Fruit fly (Drosophila melanogaster) whole organism, embryonic: Measurements from ENCODE around the gene CG15023.

ENCODE experiments used
- Awh ChIP-seq: fragments of 200-800 bp; sonication (Bioruptor generic); IDR thresholded peaks from 2 replicates; pipeline ENCODE4, ENCODE4 v1.3.6; 2022; ENCODE audit warnings: missing biosample characterization, missing genetic modification characterization
- Blimp-1 ChIP-seq: fragments of 200-800 bp; sonication (Bioruptor generic); optimal IDR thresholded peaks from 3 replicates; lab custom pipeline; 2018; ENCODE audit warnings: missing biosample characterization, missing genetic modification characterization, mild to moderate bottlenecking, moderate library complexity, missing genetic modification reagents
- CG13296 ChIP-seq: fragments of 200-800 bp; sonication (Bioruptor generic); optimal IDR thresholded peaks from 3 replicates; lab custom pipeline; 2018; ENCODE audit warnings: missing biosample characterization, mild to moderate bottlenecking, missing genetic modification characterization
- CG15073 ChIP-seq: fragments of 200-800 bp; sonication (Bioruptor generic); optimal IDR thresholded peaks from 2 replicates; lab custom pipeline; 2016; ENCODE audit warnings: missing biosample characterization, missing genetic modification characterization
- CG17612 ChIP-seq: fragments of 200-800 bp; sonication (Bioruptor generic); IDR thresholded peaks from 2 replicates; pipeline ENCODE4 v1.3.6; 2022; ENCODE audit warnings: missing biosample characterization, missing genetic modification characterization
- CG2120 ChIP-seq: fragments of 200-800 bp; sonication (Bioruptor generic); optimal IDR thresholded peaks from 3 replicates; lab custom pipeline; 2016; ENCODE audit warnings: missing biosample characterization, missing genetic modification characterization
- CG30431 ChIP-seq: fragments of 200-800 bp; sonication (Bioruptor generic); optimal IDR thresholded peaks from 2 replicates; lab custom pipeline; 2017; ENCODE audit warnings: missing biosample characterization, missing genetic modification characterization
- CG31365 ChIP-seq: fragments of 200-800 bp; sonication (Bioruptor generic); optimal IDR thresholded peaks from 2 replicates; lab custom pipeline; 2018; ENCODE audit warnings: missing biosample characterization, mild to moderate bottlenecking, missing genetic modification characterization
- CG4424 ChIP-seq: fragments of 200-800 bp; sonication (Bioruptor generic); optimal IDR thresholded peaks from 3 replicates; lab custom pipeline; 2016; ENCODE audit warnings: missing biosample characterization, missing genetic modification characterization
- CG4617 ChIP-seq: fragments of 200-800 bp; sonication (Bioruptor generic); optimal IDR thresholded peaks from 3 replicates; lab custom pipeline; 2016; ENCODE audit warnings: missing biosample characterization, missing genetic modification characterization, borderline replicate concordance
- CG6813 ChIP-seq: fragments of 200-800 bp; sonication (Bioruptor generic); optimal IDR thresholded peaks from 2 replicates; lab custom pipeline; 2017; ENCODE audit warnings: missing biosample characterization, missing genetic modification characterization, mild to moderate bottlenecking, moderate library complexity, missing genetic modification reagents
- CG7839 ChIP-seq: fragments of 200-800 bp; sonication (Bioruptor generic); optimal IDR thresholded peaks from 3 replicates; lab custom pipeline; 2018; ENCODE audit warnings: missing biosample characterization, mild to moderate bottlenecking, missing genetic modification characterization, moderate library complexity
- CG7928 ChIP-seq: fragments of 200-800 bp; sonication (Bioruptor generic); optimal IDR thresholded peaks from 2 replicates; lab custom pipeline; 2017; ENCODE audit warnings: missing biosample characterization, mild to moderate bottlenecking, missing genetic modification characterization
- CG8281 ChIP-seq: fragments of 200-800 bp; sonication (Bioruptor generic); optimal IDR thresholded peaks from 2 replicates; lab custom pipeline; 2018; ENCODE audit warnings: missing biosample characterization, mild to moderate bottlenecking, missing genetic modification characterization, moderate library complexity
- CG8388 ChIP-seq: fragments of 200-800 bp; sonication (Bioruptor generic); optimal IDR thresholded peaks from 2 replicates; lab custom pipeline; 2019; ENCODE audit warnings: missing biosample characterization, mild to moderate bottlenecking, missing genetic modification characterization, moderate library complexity
- Dad ChIP-seq: fragments of 200-800 bp; sonication (Bioruptor generic); optimal IDR thresholded peaks from 3 replicates; lab custom pipeline; 2016; ENCODE audit warnings: missing biosample characterization, missing genetic modification characterization
- Dfd ChIP-seq, 2 experiments: fragments of >200 bp; optimal IDR thresholded peaks; 2 replicates each; lab custom pipeline; 2017; ENCODE audit warnings: missing biosample characterization in 2 of 2, missing genetic modification characterization in 2 of 2
- Drgx ChIP-seq: fragments of 200-800 bp; sonication (Bioruptor generic); IDR thresholded peaks from 2 replicates; pipeline ENCODE4 v1.3.6; 2022; ENCODE audit warnings: missing biosample characterization, missing genetic modification characterization
- HLH54F ChIP-seq: fragments of 200-800 bp; sonication (Bioruptor generic); optimal IDR thresholded peaks from 3 replicates; lab custom pipeline; 2016; ENCODE audit warnings: missing biosample characterization, missing genetic modification characterization
- Kr ChIP-seq: fragments of 200-800 bp; sonication (Bioruptor generic); optimal IDR thresholded peaks from 2 replicates; lab custom pipeline; 2017; ENCODE audit warnings: missing biosample characterization, mild to moderate bottlenecking, missing genetic modification characterization
- Nf-YA ChIP-seq: fragments of 200-800 bp; sonication (Bioruptor generic); IDR thresholded peaks from 2 replicates; pipeline ENCODE4 v1.3.6; 2022; ENCODE audit warnings: missing biosample characterization, missing genetic modification characterization
- TFAM ChIP-seq: fragments of 200-800 bp; sonication (Bioruptor generic); optimal IDR thresholded peaks from 2 replicates; lab custom pipeline; 2017; ENCODE audit warnings: missing biosample characterization, missing genetic modification characterization, inconsistent platforms
- al ChIP-seq: fragments of 200-800 bp; sonication (Bioruptor generic); IDR thresholded peaks from 2 replicates; pipeline ENCODE4 v1.3.6; 2022; ENCODE audit warnings: missing biosample characterization, missing genetic modification characterization
- cato ChIP-seq: fragments of 200-800 bp; sonication (Bioruptor generic); optimal IDR thresholded peaks from 2 replicates; lab custom pipeline; 2016; ENCODE audit warnings: missing biosample characterization, missing genetic modification characterization, borderline replicate concordance
- dpn ChIP-seq, 2 experiments: fragments of 200-800 bp; sonication (Bioruptor generic); optimal IDR thresholded peaks; 3 replicates each; lab custom pipeline; 2016; ENCODE audit warnings: missing biosample characterization in 2 of 2, missing genetic modification characterization in 2 of 2
- eyg ChIP-seq: fragments of 200-800 bp; sonication (Bioruptor generic); optimal IDR thresholded peaks from 3 replicates; lab custom pipeline; 2016; ENCODE audit warnings: missing biosample characterization, missing genetic modification characterization
- her ChIP-seq: fragments of 200-800 bp; sonication (Bioruptor generic); optimal IDR thresholded peaks from 2 replicates; lab custom pipeline; 2016; ENCODE audit warnings: missing biosample characterization, missing genetic modification characterization
- hkb ChIP-seq, 2 experiments: fragments of 200-800 bp in 1 of 2; fragments of >200 bp in 1 of 2; sonication (Bioruptor generic) in 1 of 2; IDR thresholded peaks in 1 of 2; optimal IDR thresholded peaks in 1 of 2; 2 replicates each; pipeline versions ENCODE4 v1.3.6 to Lab custom; 2017 to 2022; ENCODE audit warnings: missing biosample characterization in 1 of 2, missing genetic modification characterization in 1 of 2
- lmd ChIP-seq: fragments of 200-800 bp; sonication (Bioruptor generic); IDR thresholded peaks from 2 replicates; pipeline ENCODE4 v1.3.6; 2022; ENCODE audit warnings: missing biosample characterization, missing genetic modification characterization
- nom ChIP-seq: fragments of 200-800 bp; sonication (Bioruptor generic); optimal IDR thresholded peaks from 2 replicates; lab custom pipeline; 2017; ENCODE audit warnings: missing biosample characterization, missing genetic modification characterization, mild to moderate bottlenecking, moderate library complexity, missing genetic modification reagents
- p53 ChIP-seq: fragments of 200-800 bp; sonication (Bioruptor generic); optimal IDR thresholded peaks from 2 replicates; lab custom pipeline; 2016; ENCODE audit warnings: missing biosample characterization, missing genetic modification characterization
- pros ChIP-seq: fragments of 200-800 bp; sonication (Bioruptor generic); optimal IDR thresholded peaks from 3 replicates; lab custom pipeline; 2019; ENCODE audit warnings: missing biosample characterization, mild to moderate bottlenecking, missing genetic modification characterization, moderate library complexity
- sens ChIP-seq: fragments of 200-800 bp; sonication (Bioruptor generic); peaks from one replicate; lab custom pipeline; 2016; ENCODE audit warnings: missing biosample characterization, missing genetic modification characterization
- slp2 ChIP-seq: fragments of 200-800 bp; sonication (Bioruptor generic); optimal IDR thresholded peaks from 2 replicates; lab custom pipeline; 2016; ENCODE audit warnings: missing biosample characterization, missing genetic modification characterization
- sr ChIP-seq: fragments of 200-800 bp; sonication (Bioruptor generic); IDR thresholded peaks from 3 replicates; pipeline ENCODE4 v1.3.6; 2022; ENCODE audit warnings: missing biosample characterization, missing genetic modification characterization
- stwl ChIP-seq: fragments of 200-800 bp; sonication (Bioruptor generic); optimal IDR thresholded peaks from 3 replicates; lab custom pipeline; 2018; ENCODE audit warnings: missing biosample characterization, mild to moderate bottlenecking, missing genetic modification characterization, moderate library complexity
- vvl ChIP-seq: fragments of 200-800 bp; sonication (Bioruptor generic); IDR thresholded peaks from 2 replicates; pipeline ENCODE4 v1.3.6; 2022; ENCODE audit warnings: missing biosample characterization, missing genetic modification characterization
- wdn ChIP-seq: fragments of 200-800 bp; sonication (Bioruptor generic); IDR thresholded peaks from 2 replicates; pipeline ENCODE4 v1.3.6; 2022; ENCODE audit warnings: missing biosample characterization, missing genetic modification characterization

Gene CG15023

dm6 chr3L:4508307-4508706 lies 47.0 kb upstream of the CG15023 start, which contains the start of gene NT1:
TSS of gene NT1 (minus strand) at chr3L:4508433.
- TF ChIP-seq sr, result 0 out of 3 replicates have a peak, but pooled peaks have one; percentile 25
- TF ChIP-seq Drgx (GFP tag; lab: Robert Waterston, UW), result 0 out of 2 replicates have a peak, but pooled peaks have one; percentile 13
- no peak for TF ChIP-seq Kr (GFP tag; lab: Kevin White, UChicago)
- no peak for TF ChIP-seq sens (GFP tag; lab: Kevin White, UChicago)
- no peak for TF ChIP-seq HLH54F (GFP tag; lab: Kevin White, UChicago)
- TF ChIP-seq Awh, result peak; percentile 15; the same call in 1 of the 2 replicates
- TF ChIP-seq CG15073, result no peak
- peak in 1 of 2 experiments; percentile 50 for TF ChIP-seq Dfd (GFP tag; optimal IDR thresholded peaks at IDR 0.05; lab: Kevin White, UChicago)
- TF ChIP-seq vvl (GFP tag; lab: Robert Waterston, UW), result no peak

dm6 chr3L:4507846-4508245 lies 46.5 kb upstream of the CG15023 start:
- TF ChIP-seq CG30431 (GFP tag; lab: Kevin White, UChicago), result no peak
- peak; percentile 43 for TF ChIP-seq Blimp-1 (GFP tag; lab: Kevin White, UChicago)
- TF ChIP-seq CG2120, result no peak
- TF ChIP-seq, all 482 proteins: peak for 1

- no peak for TF ChIP-seq hkb (optimal IDR thresholded peaks at IDR 0.05; lab: Kevin White, UChicago)
- TF ChIP-seq hkb (GFP tag; IDR thresholded peaks at IDR 0.05; lab: Robert Waterston, UW), result no peak
- no peak for TF ChIP-seq nom
- TF ChIP-seq dpn (GFP tag; optimal IDR thresholded peaks at IDR 0.05; lab: Kevin White, UChicago), result no peak
- TF ChIP-seq Dad (GFP tag; lab: Kevin White, UChicago), result no peak
- no peak for TF ChIP-seq CG7839 (tag; lab: Kevin White, UChicago)
- TF ChIP-seq CG4424 (GFP tag; lab: Kevin White, UChicago), result no peak
- TF ChIP-seq pros (GFP tag; lab: Kevin White, UChicago), result no peak
- no peak for TF ChIP-seq CG13296 (GFP tag; lab: Kevin White, UChicago)
- no peak for TF ChIP-seq her (GFP tag; lab: Kevin White, UChicago)
- no peak for TF ChIP-seq CG17612 (GFP tag; lab: Robert Waterston, UW)
- peak; percentile 91 for TF ChIP-seq CG8388
- peak; percentile 39 for TF ChIP-seq stwl
- no peak for TF ChIP-seq wdn (GFP tag; lab: Robert Waterston, UW)
- no peak for TF ChIP-seq eyg (GFP tag; lab: Kevin White, UChicago)
- TF ChIP-seq p53 (GFP tag; lab: Kevin White, UChicago), result no peak
These were observed 40.1 kb upstream of the CG15023 start for dm6 chr3L:4501406-4501805.

DNA sequence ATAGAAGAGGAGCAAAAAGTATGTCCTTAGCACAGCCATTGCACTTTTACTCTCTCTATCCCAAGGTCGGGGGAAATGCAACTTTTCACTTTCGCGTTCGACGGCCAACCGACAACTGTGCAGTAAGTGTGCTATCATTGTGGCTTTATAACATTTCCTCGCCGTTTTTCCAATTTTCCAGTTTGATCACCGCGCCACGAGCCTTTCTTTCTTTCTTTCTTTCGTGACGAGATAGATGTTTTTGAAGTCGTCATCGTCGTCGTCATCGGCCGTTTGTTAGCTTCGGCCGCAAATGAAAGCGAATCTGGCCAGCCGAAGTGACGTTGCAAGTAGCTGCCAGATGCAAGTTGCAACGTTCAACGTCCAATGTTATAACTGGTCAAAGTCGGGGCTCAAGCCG lies 39.1 kb upstream of the CG15023 start, which contains the start of gene CG13720:
TSS of gene CG13720 (minus strand) at position 101 of the 400 bp plus-strand sequence.
- no peak for TF ChIP-seq CG6813
- no peak for TF ChIP-seq al (GFP tag; lab: Robert Waterston, UW)
- TF ChIP-seq Blimp-1 (GFP tag; lab: Kevin White, UChicago), result peak; percentile 67

DNA sequence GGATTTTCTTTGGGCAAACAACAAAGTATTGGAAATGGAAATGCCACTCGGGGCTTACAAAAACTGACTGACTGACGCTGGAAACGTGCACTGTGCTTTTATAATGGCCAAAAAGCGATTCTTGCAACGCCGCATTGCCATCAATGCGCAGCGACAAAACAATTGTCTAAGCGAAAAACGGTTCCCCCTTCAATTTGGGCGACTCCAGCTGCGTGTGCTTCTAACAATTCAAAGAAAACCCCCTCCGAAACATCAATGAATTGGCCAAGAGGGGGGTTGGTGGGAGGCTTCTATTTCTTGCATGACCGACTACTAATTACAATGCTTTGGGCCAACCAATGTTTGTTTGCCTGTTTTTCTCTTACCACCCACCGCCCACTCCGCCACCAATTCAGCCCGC lies 36.4 kb upstream of the CG15023 start, which contains the start of gene CG13721:
TSS of gene CG13721 (minus strand) at position 101 of the 400 bp plus-strand sequence.
- TF ChIP-seq slp2 (GFP tag; lab: Kevin White, UChicago), result no peak
- no peak for TF ChIP-seq lmd (GFP tag; lab: Robert Waterston, UW)
- no peak for TF ChIP-seq Nf-YA (GFP tag; lab: Robert Waterston, UW)
- TF ChIP-seq TFAM (GFP tag; lab: Kevin White, UChicago), result no peak
- no peak for TF ChIP-seq CG31365 (tag; lab: Kevin White, UChicago)
- no peak for TF ChIP-seq CG7928 (GFP tag; lab: Kevin White, UChicago)
- TF ChIP-seq CG8281 (tag; lab: Kevin White, UChicago), result no peak
- TF ChIP-seq cato (GFP tag; lab: Kevin White, UChicago), result no peak
- no peak for TF ChIP-seq CG4617 (GFP tag; lab: Kevin White, UChicago)
